Worm (Caenorhabditis elegans) whole organism, L3 larva: ENCODE results near the gene srh-87.
"Not testable (repeated sequence)": the region's sequence is repeated elsewhere in the genome, so short reads cannot be mapped to it uniquely, and the experiment has no call there.

Experiments used
- ZK546.5 ChIP-seq: sonication (generic microtip); optimal IDR thresholded peaks from 2 replicates; lab custom pipeline; 2017; ENCODE audit warnings: missing biosample characterization, missing genetic modification characterization
- aly-2 ChIP-seq: fragments of 150-350 bp; optimal IDR thresholded peaks from 2 replicates; lab custom pipeline; 2014; ENCODE audit warnings: missing biosample characterization, missing genetic modification characterization
- ama-1 ChIP-seq: fragments of 150-350 bp; optimal IDR thresholded peaks from 2 replicates; lab custom pipeline; 2018
- ceh-16 ChIP-seq: sonication (generic microtip); optimal IDR thresholded peaks from 2 replicates; lab custom pipeline; 2017; ENCODE audit warnings: missing biosample characterization, missing genetic modification characterization
- ceh-28 ChIP-seq: fragments of 150-350 bp; optimal IDR thresholded peaks from 2 replicates; lab custom pipeline; 2014; ENCODE audit warnings: missing biosample characterization, missing genetic modification reagents, missing genetic modification characterization
- ceh-82 ChIP-seq: fragments of 150-350 bp; optimal IDR thresholded peaks from 2 replicates; lab custom pipeline; 2014; ENCODE audit warnings: missing biosample characterization, missing genetic modification characterization
- daf-12 ChIP-seq: fragments of 150-350 bp; optimal IDR thresholded peaks from 2 replicates; lab custom pipeline; 2014; ENCODE audit warnings: missing biosample characterization, missing genetic modification reagents, missing genetic modification characterization
- egl-27 ChIP-seq: sonication (generic microtip); optimal IDR thresholded peaks from 4 replicates; lab custom pipeline; 2017; ENCODE audit warnings: missing biosample characterization, missing genetic modification reagents, missing genetic modification characterization
- elt-1 ChIP-seq: fragments of 150-350 bp; optimal IDR thresholded peaks from 2 replicates; lab custom pipeline; 2014; ENCODE audit warnings: missing biosample characterization, missing genetic modification characterization
- elt-2 ChIP-seq: sonication (generic microtip); optimal IDR thresholded peaks from 2 replicates; lab custom pipeline; 2016; ENCODE audit warnings: missing genetic modification reagents, mild to moderate bottlenecking, missing genetic modification characterization, missing compliant biosample characterization
- fkh-2 ChIP-seq: fragments of 150-350 bp; optimal IDR thresholded peaks from 2 replicates; lab custom pipeline; 2014; ENCODE audit warnings: missing biosample characterization, missing genetic modification reagents, missing genetic modification characterization
- jun-1 ChIP-seq: fragments of 150-350 bp; optimal IDR thresholded peaks from 2 replicates; lab custom pipeline; 2014; ENCODE audit warnings: missing biosample characterization, missing genetic modification reagents, missing genetic modification characterization
- lin-39 ChIP-seq: fragments of 150-350 bp; optimal IDR thresholded peaks from 2 replicates; lab custom pipeline; 2018; ENCODE audit warnings: missing biosample characterization, missing genetic modification reagents, missing genetic modification characterization
- lsy-12 ChIP-seq: sonication (generic microtip); optimal IDR thresholded peaks from 2 replicates; lab custom pipeline; 2016; ENCODE audit warnings: mild to moderate bottlenecking, missing genetic modification characterization, missing compliant biosample characterization
- mdl-1 ChIP-seq: fragments of 150-350 bp; optimal IDR thresholded peaks from 2 replicates; lab custom pipeline; 2014; ENCODE audit warnings: missing biosample characterization, missing genetic modification characterization
- mml-1 ChIP-seq: fragments of 150-350 bp; sonication (generic microtip); optimal IDR thresholded peaks from 3 replicates; lab custom pipeline; 2014; ENCODE audit warnings: missing biosample characterization, missing genetic modification characterization
- nfya-1 ChIP-seq: sonication (generic microtip); optimal IDR thresholded peaks from 2 replicates; lab custom pipeline; 2017; ENCODE audit warnings: missing genetic modification characterization, mild to moderate bottlenecking, missing compliant biosample characterization, antibody characterized with exemption, moderate library complexity; ENCODE audit not compliant: insufficient read depth
- nhr-12 ChIP-seq: fragments of 150-350 bp; optimal IDR thresholded peaks from 2 replicates; lab custom pipeline; 2014; ENCODE audit warnings: missing biosample characterization, missing genetic modification characterization
- nhr-25 ChIP-seq: sonication (generic microtip); optimal IDR thresholded peaks from 2 replicates; lab custom pipeline; 2017; ENCODE audit warnings: missing biosample characterization, missing genetic modification characterization
- nhr-28 ChIP-seq: fragments of 150-350 bp; optimal IDR thresholded peaks from 2 replicates; lab custom pipeline; 2014; ENCODE audit warnings: missing biosample characterization, missing genetic modification characterization
- nhr-76 ChIP-seq: fragments of 150-350 bp; sonication (generic microtip); optimal IDR thresholded peaks from 5 replicates; lab custom pipeline; 2014; ENCODE audit warnings: missing biosample characterization, missing genetic modification characterization
- nhr-77 ChIP-seq: fragments of 150-350 bp; optimal IDR thresholded peaks from 2 replicates; lab custom pipeline; 2014; ENCODE audit warnings: missing biosample characterization, missing genetic modification characterization
- pqm-1 ChIP-seq: fragments of 150-350 bp; optimal IDR thresholded peaks from 2 replicates; lab custom pipeline; 2017; ENCODE audit warnings: missing biosample characterization, missing genetic modification characterization, inconsistent platforms
- skn-1 ChIP-seq: fragments of 150-350 bp; optimal IDR thresholded peaks from 2 replicates; lab custom pipeline; 2014; ENCODE audit warnings: missing biosample characterization, missing genetic modification characterization
- snpc-4 ChIP-seq: fragments of 150-350 bp; optimal IDR thresholded peaks from 2 replicates; lab custom pipeline; 2014; ENCODE audit warnings: missing biosample characterization, missing genetic modification characterization
- tbx-2 ChIP-seq: sonication (generic microtip); optimal IDR thresholded peaks from 2 replicates; lab custom pipeline; 2016; ENCODE audit warnings: mild to moderate bottlenecking, missing genetic modification characterization, missing compliant biosample characterization
- unc-39 ChIP-seq: sonication (generic microtip); optimal IDR thresholded peaks from 4 replicates; lab custom pipeline; 2017; ENCODE audit warnings: missing biosample characterization, missing genetic modification characterization
- unc-62 ChIP-seq: fragments of 150-350 bp; sonication (generic microtip); optimal IDR thresholded peaks from 4 replicates; lab custom pipeline; 2014; ENCODE audit warnings: missing biosample characterization, missing genetic modification reagents, missing genetic modification characterization
- zag-1 ChIP-seq: fragments of 150-350 bp; optimal IDR thresholded peaks from 2 replicates; lab custom pipeline; 2014; ENCODE audit warnings: missing biosample characterization, missing genetic modification characterization
- ztf-11 ChIP-seq: fragments of 150-350 bp; optimal IDR thresholded peaks from 2 replicates; lab custom pipeline; 2014; ENCODE audit warnings: missing biosample characterization, missing genetic modification characterization

Gene srh-87

ce11 chrV:2971307-2971999 lies 26.0 kb upstream of the srh-87 start, which contains the start of gene srw-129:
Gene srw-129, plus strand, starts transcription at chrV:2971949.
- no peak for TF ChIP-seq nhr-28 (tag; lab: Kevin White, UChicago)
- TF ChIP-seq mdl-1: no peak
- no peak for TF ChIP-seq tbx-2 (tag; lab: Kevin White, UChicago)
- no peak for TF ChIP-seq elt-2 (tag; lab: Kevin White, UChicago)

DNA sequence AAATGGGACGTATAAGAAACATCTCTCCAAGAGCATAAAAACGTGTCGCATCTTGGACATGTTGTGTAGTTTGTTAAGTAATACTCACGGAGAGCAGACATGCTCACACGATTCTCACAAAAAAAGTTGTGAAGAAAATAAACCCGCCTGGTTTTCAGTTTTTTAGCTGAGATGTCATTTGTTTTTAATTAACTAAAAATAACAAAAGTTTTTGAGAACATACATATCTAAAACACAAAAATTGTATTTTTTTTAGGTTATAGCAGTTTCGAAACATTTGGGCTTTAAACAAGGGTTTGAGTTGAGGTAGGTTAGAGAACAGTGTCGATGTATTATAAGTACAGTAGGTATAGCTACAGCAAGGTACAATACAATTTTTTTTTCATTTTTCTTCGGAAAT lies 19.3 kb upstream of the srh-87 start, which contains the start of gene srh-88:
TSS of gene srh-88 (minus strand) at position 101 of the 400 bp plus-strand sequence.
- TF ChIP-seq unc-39 (tag; lab: Kevin White, UChicago): no peak
- TF ChIP-seq zag-1 (tag; lab: Kevin White, UChicago): no peak
- no peak for TF ChIP-seq nhr-28 (tag; lab: Kevin White, UChicago)
- TF ChIP-seq fkh-2 (tag; lab: Kevin White, UChicago): no peak
- no peak for TF ChIP-seq nfya-1
- TF ChIP-seq elt-1 (tag; lab: Kevin White, UChicago): no peak
- no peak for TF ChIP-seq unc-62 (GFP tag; lab: Kevin White, UChicago)
- no peak for TF ChIP-seq lin-39 (tag; lab: Kevin White, UChicago)
- TF ChIP-seq mml-1 (tag; lab: Kevin White, UChicago): no peak

DNA sequence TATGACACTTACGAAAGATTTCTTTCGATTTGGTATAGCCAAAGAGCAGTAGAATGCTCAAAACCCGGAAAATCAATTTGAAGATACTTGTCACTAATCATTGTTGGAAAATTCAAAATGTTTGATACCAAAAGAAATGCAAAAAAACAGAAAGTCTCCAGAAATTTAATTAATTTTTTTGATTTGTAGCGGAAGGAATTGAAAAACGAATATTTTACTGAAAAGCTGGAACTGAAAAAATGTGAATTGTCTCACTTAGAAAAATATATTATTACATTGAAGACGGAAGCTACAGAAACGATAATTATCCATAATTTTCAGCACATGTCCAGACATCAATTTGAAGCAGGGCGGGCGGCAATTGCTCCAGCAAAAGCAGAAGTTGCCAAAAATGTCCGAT lies 17.5 kb upstream of the srh-87 start, which contains the start of gene srw-138:
TSS of gene srw-138 (minus strand) at position 101 of the 400 bp plus-strand sequence.
- TF ChIP-seq nhr-28 (tag; lab: Kevin White, UChicago): no peak
- no peak for TF ChIP-seq ceh-28
- no peak for TF ChIP-seq nhr-12 (tag; lab: Kevin White, UChicago)
- no peak for TF ChIP-seq nhr-76 (tag; lab: Kevin White, UChicago)
- no peak for TF ChIP-seq ama-1 (lab: Kevin White, UChicago)
- TF ChIP-seq lsy-12 (tag; lab: Kevin White, UChicago): no peak
- TF ChIP-seq nfya-1: no peak
- TF ChIP-seq daf-12 (tag; lab: Kevin White, UChicago): no peak
- no peak for TF ChIP-seq jun-1 (tag; lab: Kevin White, UChicago)
- no peak for TF ChIP-seq mml-1 (tag; lab: Kevin White, UChicago)
- no peak for TF ChIP-seq snpc-4
- no peak for TF ChIP-seq aly-2 (tag; lab: Kevin White, UChicago)
- no peak for TF ChIP-seq mdl-1
- no peak for TF ChIP-seq nhr-25 (tag; lab: Kevin White, UChicago)
- TF ChIP-seq zag-1 (tag; lab: Kevin White, UChicago): no peak

DNA sequence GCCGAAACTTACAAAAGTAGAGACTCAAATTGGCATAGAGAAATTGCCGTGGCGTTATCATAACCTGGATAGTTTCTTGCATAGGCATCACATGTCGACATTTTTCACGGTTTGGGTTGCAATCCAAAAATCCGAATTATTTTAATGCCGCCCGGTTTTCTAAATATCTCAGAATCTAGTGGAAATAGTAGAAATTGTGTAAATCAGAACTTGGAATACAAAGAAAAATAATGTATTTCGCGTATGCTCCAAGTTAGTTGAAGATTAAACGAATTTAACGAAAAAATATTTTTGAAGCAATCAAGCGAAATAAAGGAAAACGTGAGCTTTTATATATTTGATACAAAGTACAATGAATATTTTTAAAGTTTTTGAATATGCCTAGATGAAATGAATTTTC lies 15.4 kb upstream of the srh-87 start, which contains the start of gene srw-144:
TSS of gene srw-144 (minus strand) at position 101 of the 400 bp plus-strand sequence.
- TF ChIP-seq lin-39 (tag; lab: Kevin White, UChicago) (no peak), lsy-12 (tag; lab: Kevin White, UChicago) (no peak), mml-1 (tag; lab: Kevin White, UChicago) (no peak), daf-12 (tag; lab: Kevin White, UChicago) (no peak), ztf-11 (tag; lab: Kevin White, UChicago) (no peak), nhr-77 (tag; lab: Kevin White, UChicago) (no peak), nhr-12 (tag; lab: Kevin White, UChicago) (no peak), ceh-16 (tag; lab: Kevin White, UChicago) (no peak), pqm-1 (tag; lab: Kevin White, UChicago) (no peak), ceh-82 (no peak), jun-1 (tag; lab: Kevin White, UChicago) (no peak)

DNA sequence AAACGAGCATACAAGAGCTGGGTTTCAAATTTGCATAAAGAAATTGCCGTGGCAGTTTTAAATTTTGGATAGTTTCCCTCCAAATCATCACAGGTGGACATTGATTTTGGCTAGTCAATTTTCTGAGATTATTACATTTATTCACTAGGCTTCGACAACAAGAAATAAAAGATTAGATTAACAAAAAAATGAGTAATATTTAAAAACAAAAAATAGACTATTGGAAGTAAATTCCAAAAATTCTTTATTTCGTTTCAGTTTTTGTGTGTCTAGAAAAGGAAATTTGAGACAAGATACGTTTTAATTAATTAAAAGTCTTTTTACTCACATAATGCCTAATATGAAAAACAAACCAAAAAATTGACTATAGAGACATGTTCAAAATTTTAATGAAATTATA lies 12.7 kb upstream of the srh-87 start, which contains the start of gene srw-142:
TSS of gene srw-142 (minus strand) at position 101 of the 400 bp plus-strand sequence.
- no peak for TF ChIP-seq ceh-16 (tag; lab: Kevin White, UChicago)

DNA sequence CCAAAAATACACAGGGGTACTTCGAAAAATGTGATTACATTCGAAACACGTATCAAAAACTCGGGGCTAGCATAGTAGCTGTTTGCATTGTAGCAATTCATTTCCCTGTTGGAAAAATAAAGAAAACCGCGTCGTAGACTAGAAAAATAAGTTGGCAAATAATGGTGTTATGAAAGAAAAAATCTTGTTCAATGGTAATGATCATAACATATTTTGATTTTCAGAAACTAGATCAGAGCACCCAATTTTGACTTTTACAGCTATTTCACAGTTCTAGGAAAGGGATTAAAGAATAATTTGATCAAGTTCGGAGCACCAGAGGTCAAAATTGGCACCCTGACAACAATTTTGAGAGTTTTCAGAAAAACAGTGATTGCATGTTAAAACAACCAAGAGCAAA lies 9.8 kb upstream of the srh-87 start, which contains the start of gene srh-248:
TSS of gene srh-248 (minus strand) at position 101 of the 400 bp plus-strand sequence.
- TF ChIP-seq skn-1, egl-27, ZK546.5 (tag; lab: Kevin White, UChicago): not testable (repeated sequence)
